Worm (Caenorhabditis elegans): ENCODE data around the gene lfi-1.

lfi-1 gene

ce11 chrX:5015775-5016174, 39.1 kb downstream of the lfi-1 start, which contains the start of gene ZC449.8:
Gene ZC449.8 (plus strand): TSS chrX:5016075.
- no peak for TF ChIP-seq php-3 (GFP tag; IDR thresholded peaks at IDR 0.05)
- TF ChIP-seq lin-13 (GFP tag; optimal IDR thresholded peaks at IDR 0.05): no peak
- no peak for TF ChIP-seq zfp-2 (tag; optimal IDR thresholded peaks at IDR 0.05)
- TF ChIP-seq saeg-2 (GFP tag; IDR thresholded peaks at IDR 0.05): no peak
- no peak for TF ChIP-seq pha-4 (GFP tag; IDR thresholded peaks at IDR 0.05)
- TF ChIP-seq pha-4 (tag; optimal IDR thresholded peaks at IDR 0.05): no peak
- TF ChIP-seq nhr-6 (tag; optimal IDR thresholded peaks at IDR 0.05): no peak
- no peak for TF ChIP-seq daf-19 (GFP tag; conservative IDR thresholded peaks at IDR 0.05)
- no peak for TF ChIP-seq sdz-12 (GFP tag; optimal IDR thresholded peaks at IDR 0.05)
- TF ChIP-seq attf-4 (tag; optimal IDR thresholded peaks at IDR 0.05): no peak

ce11 chrX:5017591-5017990, 41.0 kb downstream of the lfi-1 start, which contains the start of gene sek-3:
Gene sek-3 (plus strand): TSS chrX:5017891.
- no peak for TF ChIP-seq F10B5.3 (tag; optimal IDR thresholded peaks at IDR 0.05)
- TF ChIP-seq spr-3 (GFP tag; optimal IDR thresholded peaks at IDR 0.05): no peak
- TF ChIP-seq daf-19 (GFP tag; conservative IDR thresholded peaks at IDR 0.05): no peak
- no peak for TF ChIP-seq dmd-8 (GFP tag; IDR thresholded peaks at IDR 0.05)
- no peak for TF ChIP-seq zag-1 (tag; optimal IDR thresholded peaks at IDR 0.05)
- no peak for TF ChIP-seq hmg-1.1 (GFP tag; IDR thresholded peaks at IDR 0.05)
- no peak for TF ChIP-seq nhr-237 (tag; optimal IDR thresholded peaks at IDR 0.05)
- no peak for TF ChIP-seq egl-43 (GFP tag; IDR thresholded peaks at IDR 0.05)
- TF ChIP-seq ces-1 (GFP tag; optimal IDR thresholded peaks at IDR 0.05): no peak
- no peak for TF ChIP-seq dve-1 (tag; optimal IDR thresholded peaks at IDR 0.05; ENCODE audit: insufficient read depth)
- no peak for TF ChIP-seq lir-3 (tag; optimal IDR thresholded peaks at IDR 0.05)
- TF ChIP-seq skn-1 (tag; optimal IDR thresholded peaks at IDR 0.05): no peak
- no peak for TF ChIP-seq ztf-7 (tag; optimal IDR thresholded peaks at IDR 0.05)

- TF ChIP-seq tag-97 (GFP tag; IDR thresholded peaks at IDR 0.05) (no peak), dve-1 (tag; optimal IDR thresholded peaks at IDR 0.05; ENCODE audit: insufficient read depth) (peak; percentile 42), dmd-9 (GFP tag; IDR thresholded peaks at IDR 0.05) (no peak), nhr-42 (GFP tag; IDR thresholded peaks at IDR 0.05) (no peak), madf-9 (GFP tag; conservative IDR thresholded peaks at IDR 0.05) (no peak), nhr-28 (tag; optimal IDR thresholded peaks at IDR 0.05) (peak; percentile 20), saeg-2 (GFP tag; IDR thresholded peaks at IDR 0.05) (no peak), duxl-1 (tag; optimal IDR thresholded peaks at IDR 0.05; ENCODE audit: poor library complexity) (no peak), daf-16 (GFP tag; optimal IDR thresholded peaks at IDR 0.05) (no peak), daf-16 (tag; optimal IDR thresholded peaks at IDR 0.05) (peak; percentile 71), nhr-25 (tag; optimal IDR thresholded peaks at IDR 0.05; ENCODE audit: borderline replicate concordance, insufficient read depth) (no peak), nhr-102 (tag; optimal IDR thresholded peaks at IDR 0.05) (no peak), arid-1 (GFP tag; conservative IDR thresholded peaks at IDR 0.05) (no peak), mxl-2 (GFP tag; conservative IDR thresholded peaks at IDR 0.05) (no peak), attf-4 (tag; optimal IDR thresholded peaks at IDR 0.05) (no peak), php-3 (GFP tag; IDR thresholded peaks at IDR 0.05) (peak; percentile 87), ceh-20 (GFP tag; IDR thresholded peaks at IDR 0.05) (no peak), dmd-8 (GFP tag; IDR thresholded peaks at IDR 0.05) (no peak), nhr-237 (tag; optimal IDR thresholded peaks at IDR 0.05) (no peak), spr-1 (tag; optimal IDR thresholded peaks at IDR 0.05) (no peak), nhr-11 (tag; optimal IDR thresholded peaks at IDR 0.05) (peak; percentile 23), hlh-11 (tag; optimal IDR thresholded peaks at IDR 0.05) (peak; percentile 53), ztf-7 (tag; optimal IDR thresholded peaks at IDR 0.05) (no peak), nhr-77 (tag; optimal IDR thresholded peaks at IDR 0.05) (peak; percentile 19), ceh-28 (tag; optimal IDR thresholded peaks at IDR 0.05) (peak; percentile 28), Y5F2A.4 (GFP tag; optimal IDR thresholded peaks at IDR 0.05) (no peak), lin-39 (tag; optimal IDR thresholded peaks at IDR 0.05) (no peak), mxl-3 (GFP tag; optimal IDR thresholded peaks at IDR 0.05) (peak; percentile 34), hlh-30 (tag; optimal IDR thresholded peaks at IDR 0.05; ENCODE audit: insufficient read depth) (peak; percentile 2), snpc-1.2 (GFP tag; IDR thresholded peaks at IDR 0.05) (no peak), lin-38 (GFP tag; IDR thresholded peaks at IDR 0.05) (no peak), hmg-1.1 (GFP tag; IDR thresholded peaks at IDR 0.05) (no peak), nhr-111 (GFP tag; optimal IDR thresholded peaks at IDR 0.05) (no peak)
Observed at ce11 chrX:5018062-5018653, 41.5 kb downstream of the lfi-1 start.

Measured in whole organism, L4 larva.